Fruit fly (Drosophila melanogaster) whole organism, embryonic: ENCODE results near the gene Phs.

Experiments used
- Bgb ChIP-seq: fragments of 200-800 bp; sonication (Bioruptor generic); IDR thresholded peaks from 2 replicates; pipeline ENCODE4 v1.3.6; 2022; ENCODE audit warnings: missing biosample characterization, missing genetic modification characterization; ENCODE audit not compliant: partially characterized antibody
- BtbVII ChIP-seq: fragments of 200-800 bp; sonication (Bioruptor generic); optimal IDR thresholded peaks from 3 replicates; lab custom pipeline; 2017; ENCODE audit warnings: missing biosample characterization, mild to moderate bottlenecking, missing genetic modification characterization
- C15 ChIP-seq: fragments of 200-800 bp; sonication (Bioruptor generic); IDR thresholded peaks from 3 replicates; pipeline ENCODE4 v1.3.6; 2022; ENCODE audit warnings: missing biosample characterization, missing genetic modification characterization
- CG10321 ChIP-seq: fragments of 200-800 bp; sonication (Bioruptor generic); IDR thresholded peaks from 2 replicates; pipeline ENCODE4 v1.3.6; 2022; ENCODE audit warnings: missing biosample characterization, missing genetic modification characterization
- CG17568 ChIP-seq: fragments of 200-800 bp; sonication (Bioruptor generic); optimal IDR thresholded peaks from 2 replicates; lab custom pipeline; 2018; ENCODE audit warnings: missing biosample characterization, mild to moderate bottlenecking, missing genetic modification characterization, moderate library complexity
- CG2129 ChIP-seq: fragments of 200-800 bp; sonication (Bioruptor generic); IDR thresholded peaks from 2 replicates; pipeline ENCODE4 v1.3.6; 2022; ENCODE audit warnings: missing biosample characterization, missing genetic modification characterization; ENCODE audit not compliant: partially characterized antibody
- CG31441 ChIP-seq: fragments of 200-800 bp; sonication (Bioruptor generic); IDR thresholded peaks from 2 replicates; pipeline ENCODE4 v1.3.6; 2022; ENCODE audit warnings: missing biosample characterization, missing genetic modification characterization
- CG6654 ChIP-seq: fragments of 200-800 bp; sonication (Bioruptor generic); optimal IDR thresholded peaks from 2 replicates; lab custom pipeline; 2017; ENCODE audit warnings: missing biosample characterization, mild to moderate bottlenecking, missing genetic modification characterization
- CG6683 ChIP-seq: fragments of 200-800 bp; sonication (Bioruptor generic); optimal IDR thresholded peaks from 2 replicates; lab custom pipeline; 2017; ENCODE audit warnings: missing biosample characterization, mild to moderate bottlenecking, missing genetic modification characterization, missing genetic modification reagents
- CG6791 ChIP-seq: fragments of 200-800 bp; sonication (Bioruptor generic); IDR thresholded peaks from 3 replicates; pipeline ENCODE4 v1.3.6; 2022; ENCODE audit warnings: missing biosample characterization, missing genetic modification characterization; ENCODE audit not compliant: partially characterized antibody
- CG7271 ChIP-seq: fragments of 200-800 bp; sonication (Bioruptor generic); optimal IDR thresholded peaks from 2 replicates; lab custom pipeline; 2018; ENCODE audit warnings: missing biosample characterization, mild to moderate bottlenecking, missing genetic modification characterization, moderate library complexity
- CG8089 ChIP-seq: fragments of 200-800 bp; sonication (Bioruptor generic); optimal IDR thresholded peaks from 3 replicates; lab custom pipeline; 2016; ENCODE audit warnings: missing biosample characterization, missing genetic modification characterization
- CG9215 ChIP-seq: fragments of 200-800 bp; sonication (Bioruptor generic); IDR thresholded peaks from 2 replicates; pipeline ENCODE4 v1.3.6; 2022; ENCODE audit warnings: missing biosample characterization, missing genetic modification characterization
- CG9797 ChIP-seq: fragments of 200-800 bp; sonication (Bioruptor generic); optimal IDR thresholded peaks from 3 replicates; lab custom pipeline; 2018; ENCODE audit warnings: missing biosample characterization, mild to moderate bottlenecking, missing genetic modification characterization
- CG9817 ChIP-seq: fragments of 200-800 bp; sonication (Bioruptor generic); optimal IDR thresholded peaks from 2 replicates; lab custom pipeline; 2018; ENCODE audit warnings: missing biosample characterization, mild to moderate bottlenecking, missing genetic modification characterization, moderate library complexity
- Dll ChIP-seq: fragments of 200-800 bp; sonication (Bioruptor generic); IDR thresholded peaks from 4 replicates; pipeline ENCODE4 v1.3.6; 2022; ENCODE audit warnings: missing biosample characterization, missing genetic modification characterization; ENCODE audit not compliant: partially characterized antibody
- Fer2 ChIP-seq: fragments of 200-800 bp; sonication (Bioruptor generic); optimal IDR thresholded peaks from 2 replicates; lab custom pipeline; 2018; ENCODE audit warnings: missing biosample characterization, mild to moderate bottlenecking, missing genetic modification characterization, moderate library complexity
- Hr3 ChIP-seq: fragments of 200-800 bp; sonication (Bioruptor generic); optimal IDR thresholded peaks from 3 replicates; lab custom pipeline; 2016; ENCODE audit warnings: missing biosample characterization, missing genetic modification characterization
- Kr ChIP-seq: fragments of 200-800 bp; sonication (Bioruptor generic); optimal IDR thresholded peaks from 2 replicates; lab custom pipeline; 2017; ENCODE audit warnings: missing biosample characterization, mild to moderate bottlenecking, missing genetic modification characterization
- Lim3 ChIP-seq: fragments of 200-800 bp; sonication (Bioruptor generic); IDR thresholded peaks from 2 replicates; pipeline ENCODE4 v1.3.6; 2022; ENCODE audit warnings: missing biosample characterization, missing genetic modification characterization
- NC2α ChIP-seq: fragments of 200-800 bp; sonication (Bioruptor generic); optimal IDR thresholded peaks from 2 replicates; lab custom pipeline; 2016; ENCODE audit warnings: missing biosample characterization, missing genetic modification characterization
- Rfx ChIP-seq: fragments of 200-800 bp; sonication (Bioruptor generic); IDR thresholded peaks from 2 replicates; pipeline ENCODE4 v1.3.6; 2022; ENCODE audit warnings: missing biosample characterization, missing genetic modification characterization
- al ChIP-seq: fragments of 200-800 bp; sonication (Bioruptor generic); IDR thresholded peaks from 2 replicates; pipeline ENCODE4 v1.3.6; 2022; ENCODE audit warnings: missing biosample characterization, missing genetic modification characterization
- bab2 ChIP-seq: fragments of 200-800 bp; sonication (Bioruptor generic); optimal IDR thresholded peaks from 2 replicates; lab custom pipeline; 2016; ENCODE audit warnings: missing biosample characterization, missing genetic modification characterization
- bbx ChIP-seq: fragments of 200-800 bp; sonication (Bioruptor generic); IDR thresholded peaks from 2 replicates; pipeline ENCODE4 v1.3.6; 2022; ENCODE audit warnings: missing biosample characterization, missing genetic modification characterization; ENCODE audit not compliant: partially characterized antibody
- danr ChIP-seq: fragments of 200-800 bp; sonication (Bioruptor generic); IDR thresholded peaks from 2 replicates; pipeline ENCODE4 v1.3.6; 2022; ENCODE audit warnings: missing biosample characterization, missing genetic modification characterization
- emc ChIP-seq: fragments of 200-800 bp; sonication (Bioruptor generic); optimal IDR thresholded peaks from 2 replicates; lab custom pipeline; 2016; ENCODE audit warnings: missing biosample characterization, missing genetic modification characterization
- fd64A ChIP-seq: fragments of 200-800 bp; sonication (Bioruptor generic); optimal IDR thresholded peaks from 3 replicates; lab custom pipeline; 2018; ENCODE audit warnings: missing biosample characterization, mild to moderate bottlenecking, missing genetic modification characterization
- ftz-f1 ChIP-seq: fragments of 200-800 bp; sonication (Bioruptor generic); optimal IDR thresholded peaks from 2 replicates; lab custom pipeline; 2016; ENCODE audit warnings: missing biosample characterization, missing genetic modification characterization
- gce ChIP-seq: fragments of 200-800 bp; sonication (Bioruptor generic); IDR thresholded peaks from 3 replicates; pipeline ENCODE4 v1.3.6; 2022; ENCODE audit warnings: missing biosample characterization, missing genetic modification characterization
- gfzf ChIP-seq: fragments of 200-800 bp; sonication (Bioruptor generic); optimal IDR thresholded peaks from 2 replicates; lab custom pipeline; 2016; ENCODE audit warnings: missing biosample characterization, mild to moderate bottlenecking, missing genetic modification characterization, moderate library complexity
- ham ChIP-seq: fragments of 200-800 bp; sonication (Bioruptor generic); IDR thresholded peaks from 2 replicates; pipeline ENCODE4 v1.3.6; 2022; ENCODE audit warnings: missing biosample characterization, missing genetic modification characterization
- hkb ChIP-seq, 2 experiments: fragments of 200-800 bp in 1 of 2; fragments of >200 bp in 1 of 2; sonication (Bioruptor generic) in 1 of 2; IDR thresholded peaks in 1 of 2; optimal IDR thresholded peaks in 1 of 2; 2 replicates each; pipeline versions ENCODE4 v1.3.6 to Lab custom; 2017 to 2022; ENCODE audit warnings: missing biosample characterization in 1 of 2, missing genetic modification characterization in 1 of 2
- jumu ChIP-seq: fragments of 200-800 bp; sonication (Bioruptor generic); optimal IDR thresholded peaks from 3 replicates; lab custom pipeline; 2016; ENCODE audit warnings: missing biosample characterization, missing genetic modification characterization
- pnt ChIP-seq: fragments of 200-800 bp; sonication (Bioruptor generic); optimal IDR thresholded peaks from 3 replicates; lab custom pipeline; 2016; ENCODE audit warnings: missing biosample characterization, missing genetic modification characterization
- pum ChIP-seq: fragments of 200-800 bp; sonication (Bioruptor generic); optimal IDR thresholded peaks from 2 replicates; lab custom pipeline; 2016; ENCODE audit warnings: missing biosample characterization, missing genetic modification characterization
- row ChIP-seq: fragments of 200-800 bp; sonication (Bioruptor generic); IDR thresholded peaks from 3 replicates; pipeline ENCODE4 v1.3.6; 2022; ENCODE audit warnings: missing biosample characterization, missing genetic modification characterization
- run ChIP-seq: fragments of 200-800 bp; sonication (Bioruptor generic); optimal IDR thresholded peaks from 3 replicates; lab custom pipeline; 2018; ENCODE audit warnings: missing biosample characterization, mild to moderate bottlenecking, missing genetic modification characterization
- usp ChIP-seq: fragments of >200 bp; optimal IDR thresholded peaks from 2 replicates; lab custom pipeline; 2017; ENCODE audit warnings: missing biosample characterization, missing genetic modification characterization
- zen ChIP-seq: fragments of 200-800 bp; sonication (Bioruptor generic); optimal IDR thresholded peaks from 3 replicates; lab custom pipeline; 2018; ENCODE audit warnings: missing biosample characterization, mild to moderate bottlenecking, missing genetic modification characterization, moderate library complexity

The Phs gene

DNA sequence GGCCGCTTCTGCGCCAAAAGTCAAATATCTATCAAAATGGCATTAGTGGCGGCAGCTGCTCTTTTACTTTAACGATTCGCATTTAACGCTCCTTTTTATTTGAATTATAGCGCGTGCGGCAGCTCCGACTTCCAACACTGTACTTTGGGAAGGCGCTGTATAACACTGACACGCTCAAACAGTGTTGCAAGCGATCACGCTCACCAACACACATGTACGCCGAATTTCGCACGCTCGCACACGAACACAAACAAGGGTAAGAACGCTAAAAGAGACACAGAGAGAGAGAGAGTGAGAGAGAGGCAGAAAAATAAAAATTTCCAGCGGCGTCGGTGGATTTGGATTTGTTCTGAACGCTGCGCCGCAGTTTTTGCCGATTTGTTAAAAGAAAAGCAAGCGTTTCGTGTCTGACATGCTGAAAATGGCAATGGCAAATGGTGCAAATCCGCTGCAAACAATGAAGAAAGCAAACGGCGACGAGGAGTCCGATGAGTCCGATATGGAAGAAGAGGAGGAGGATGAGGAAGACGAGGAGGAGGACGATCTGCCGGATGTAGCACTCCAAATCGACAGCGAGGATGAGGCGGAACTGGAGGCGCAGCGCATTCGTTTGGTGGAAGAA, at the start of gene Phs (continued):
- TF ChIP-seq fd64A = peak; percentile 55
- TF ChIP-seq Bgb (GFP tag; lab: Robert Waterston, UW) = peak; percentile 65
- peak; percentile 7 for TF ChIP-seq CG17568 (GFP tag; lab: Kevin White, UChicago)
- TF ChIP-seq C15 (GFP tag; lab: Robert Waterston, UW) = peak; percentile 51; the same call in 1 of the 3 replicates
- TF ChIP-seq CG10321 = 0 out of 2 replicates have a peak, but pooled peaks have one; percentile 34
- peak; percentile 80 for TF ChIP-seq NC2α
- TF ChIP-seq bbx (GFP tag; lab: Robert Waterston, UW) = peak; percentile 69
- TF ChIP-seq BtbVII (GFP tag; lab: Kevin White, UChicago) = peak; percentile 52
- TF ChIP-seq pnt (GFP tag; lab: Kevin White, UChicago) = peak; percentile 64
- peak; percentile 34; the same call in 1 of the 4 replicates for TF ChIP-seq Dll (GFP tag; lab: Robert Waterston, UW)
- TF ChIP-seq run (tag; lab: Kevin White, UChicago) = no peak
- no peak for TF ChIP-seq CG6654 (GFP tag; lab: Kevin White, UChicago)
- peak; percentile 46; the same call in 1 of the 2 replicates for TF ChIP-seq CG31441 (GFP tag; lab: Robert Waterston, UW)
- no peak for TF ChIP-seq danr (GFP tag; lab: Robert Waterston, UW)
- TF ChIP-seq CG9797 (GFP tag; lab: Kevin White, UChicago) = peak; percentile 52
- TF ChIP-seq CG6791 (GFP tag; lab: Robert Waterston, UW) = peak; percentile 78
- peak; percentile 73 for TF ChIP-seq ftz-f1 (GFP tag; lab: Kevin White, UChicago)
- TF ChIP-seq CG9215 (GFP tag; lab: Robert Waterston, UW) = peak; percentile 74
- peak; percentile 94 for TF ChIP-seq Rfx (GFP tag; lab: Robert Waterston, UW)
- TF ChIP-seq Kr (GFP tag; lab: Kevin White, UChicago) = no peak
- no peak for TF ChIP-seq ham
- peak; percentile 75 for TF ChIP-seq CG9817
- TF ChIP-seq CG6683 (GFP tag; lab: Kevin White, UChicago) = peak; percentile 41
- peak; percentile 89 for TF ChIP-seq pum (GFP tag; lab: Kevin White, UChicago)
- peak; percentile 49 for TF ChIP-seq CG7271 (tag; lab: Kevin White, UChicago)
- TF ChIP-seq usp = no peak
- TF ChIP-seq Fer2 (tag; lab: Kevin White, UChicago) = peak; percentile 42
- 0 out of 3 replicates have a peak, but pooled peaks have one; percentile 37 for TF ChIP-seq row (GFP tag; lab: Robert Waterston, UW)
- peak; percentile 90 for TF ChIP-seq jumu (GFP tag; lab: Kevin White, UChicago)
- TF ChIP-seq zen (tag; lab: Kevin White, UChicago) = peak; percentile 11
- TF ChIP-seq emc = peak; percentile 56
- TF ChIP-seq CG2129 (GFP tag; lab: Robert Waterston, UW) = no peak
- peak; percentile 35 for TF ChIP-seq gfzf
- no peak for TF ChIP-seq hkb (optimal IDR thresholded peaks at IDR 0.05; lab: Kevin White, UChicago)
- TF ChIP-seq hkb (GFP tag; IDR thresholded peaks at IDR 0.05; lab: Robert Waterston, UW) = peak; percentile 54
- TF ChIP-seq gce = 0 out of 3 replicates have a peak, but pooled peaks have one; percentile 53
- peak; percentile 62 for TF ChIP-seq al (GFP tag; lab: Robert Waterston, UW)
- peak; percentile 55 for TF ChIP-seq Hr3 (GFP tag; lab: Kevin White, UChicago)
- peak; percentile 76 for TF ChIP-seq CG8089
- TF ChIP-seq bab2 (GFP tag; lab: Kevin White, UChicago) = peak; percentile 83
- TF ChIP-seq Lim3 = no peak
